Comparison of ENCODE assay signal across 5 fruit fly cellular contexts in the genomic region with DNA sequence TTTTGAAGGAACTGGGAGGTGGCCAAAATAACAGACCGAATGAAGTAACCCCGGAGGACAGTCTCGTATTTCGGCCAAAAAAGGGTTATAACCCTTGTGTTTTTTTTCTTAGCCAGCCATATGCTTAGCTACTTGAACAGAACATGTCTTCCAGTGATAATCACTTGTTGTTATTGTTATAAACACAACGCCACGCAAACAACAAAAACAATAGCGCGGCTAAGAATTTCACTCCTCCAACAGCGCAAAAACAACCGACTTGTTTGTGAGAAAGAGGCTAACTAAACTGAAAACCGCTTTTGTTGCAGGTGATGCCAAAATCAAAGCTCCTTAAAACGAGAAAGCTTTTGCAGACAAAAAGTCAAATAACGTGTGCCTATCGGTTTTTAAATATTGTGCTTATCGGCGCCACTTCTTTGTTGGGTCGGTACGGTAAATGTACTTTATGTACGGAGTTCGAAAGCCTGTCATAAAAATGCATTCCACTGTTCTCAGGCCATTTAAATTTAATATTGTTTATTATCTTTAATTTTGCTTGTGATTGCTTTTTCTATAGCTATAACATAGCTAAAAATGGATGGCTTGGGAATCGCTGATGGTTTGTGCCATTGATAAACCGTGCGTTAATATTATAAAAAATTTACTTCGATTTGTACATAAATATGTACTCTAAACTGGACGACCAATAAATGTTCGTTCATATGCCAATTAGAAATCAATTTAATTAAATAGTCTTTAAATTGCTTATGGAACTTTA.
TF ChIP-seq lines count a peak whose summit lies in the region.

A gene (minus strand): TSS at position 285 of the 757 bp plus-strand sequence.

- peak; percentile 76 for TF ChIP-seq CTCF in whole organism, embryonic (GFP tag; optimal IDR thresholded peaks at IDR 0.05; lab: Kevin White, UChicago)

TF ChIP-seq in whole organism, adult, 20 proteins besides CTCF, POLR2A, EP300 and RAD21:
- TF ChIP-seq CG14711 (tag; optimal IDR thresholded peaks at IDR 0.05; lab: Kevin White, UChicago), result no peak
- no peak for TF ChIP-seq CG7101 (tag; optimal IDR thresholded peaks at IDR 0.05; lab: Kevin White, UChicago)
- peak; percentile 21 for TF ChIP-seq tj (GFP tag; optimal IDR thresholded peaks at IDR 0.05; lab: Kevin White, UChicago)
- no peak for TF ChIP-seq CG7045 (GFP tag; optimal IDR thresholded peaks at IDR 0.05; lab: Kevin White, UChicago)
- no peak for TF ChIP-seq CG12768 (GFP tag; optimal IDR thresholded peaks at IDR 0.05; lab: Kevin White, UChicago)
- TF ChIP-seq toe (GFP tag; optimal IDR thresholded peaks at IDR 0.05; lab: Kevin White, UChicago), result peak; percentile 3

TF ChIP-seq in whole organism, embryonic, 481 proteins besides CTCF, POLR2A, EP300 and RAD21 (continues in another document):
- TF ChIP-seq Bgb (GFP tag; IDR thresholded peaks at IDR 0.05; lab: Robert Waterston, UW; ENCODE audit: partially characterized antibody), result peak; percentile 60
- no peak for TF ChIP-seq CG12236 (GFP tag; optimal IDR thresholded peaks at IDR 0.05; lab: Kevin White, UChicago)
- no peak for TF ChIP-seq CG11247 (GFP tag; IDR thresholded peaks at IDR 0.05; lab: Robert Waterston, UW)
- TF ChIP-seq H2.0 (GFP tag; IDR thresholded peaks at IDR 0.05; lab: Robert Waterston, UW), result no peak
- no peak for TF ChIP-seq zf30C (GFP tag; optimal IDR thresholded peaks at IDR 0.05; lab: Kevin White, UChicago)
- no peak for TF ChIP-seq HmgD (GFP tag; optimal IDR thresholded peaks at IDR 0.05; lab: Kevin White, UChicago)
- TF ChIP-seq CG6175 (GFP tag; IDR thresholded peaks at IDR 0.05; lab: Robert Waterston, UW), result no peak
- no peak for TF ChIP-seq Hsf (GFP tag; optimal IDR thresholded peaks at IDR 0.05; lab: Kevin White, UChicago)
- no peak for TF ChIP-seq CG16815 (GFP tag; optimal IDR thresholded peaks at IDR 0.05; lab: Kevin White, UChicago)
- peak; percentile 22; the same call in 1 of the 2 replicates for TF ChIP-seq CG13287 (GFP tag; IDR thresholded peaks at IDR 0.05; lab: Robert Waterston, UW; ENCODE audit: partially characterized antibody)
- no peak for TF ChIP-seq CG1024 (GFP tag; IDR thresholded peaks at IDR 0.05; lab: Robert Waterston, UW)
- 0 out of 3 replicates have a peak, but pooled peaks have one; percentile 26 for TF ChIP-seq ken (GFP tag; IDR thresholded peaks at IDR 0.05; lab: Robert Waterston, UW)
- no peak for TF ChIP-seq ab (GFP tag; optimal IDR thresholded peaks at IDR 0.05; lab: Kevin White, UChicago)
- TF ChIP-seq Ssrp (tag; optimal IDR thresholded peaks at IDR 0.05; lab: Kevin White, UChicago), result no peak
- TF ChIP-seq GATAe (GFP tag; conservative IDR thresholded peaks at IDR 0.05; lab: Robert Waterston, UW), result no peak
- TF ChIP-seq CG34376 (GFP tag; optimal IDR thresholded peaks at IDR 0.05; lab: Kevin White, UChicago), result no peak
- no peak for TF ChIP-seq CG3847 (GFP tag; IDR thresholded peaks at IDR 0.05; lab: Robert Waterston, UW)
- no peak for TF ChIP-seq pfk (GFP tag; optimal IDR thresholded peaks at IDR 0.05; lab: Kevin White, UChicago)

TF ChIP-seq in whole organism, prepupa, 60 proteins besides CTCF, POLR2A, EP300 and RAD21:
- TF ChIP-seq CG6163 (GFP tag; IDR thresholded peaks at IDR 0.05; lab: Robert Waterston, UW), result peak; percentile 60; the same call in 2 of the 3 replicates
- no peak for TF ChIP-seq salr (GFP tag; optimal IDR thresholded peaks at IDR 0.05; lab: Kevin White, UChicago)
- peak; percentile 46 for TF ChIP-seq achi (GFP tag; optimal IDR thresholded peaks at IDR 0.05; lab: Kevin White, UChicago)
- TF ChIP-seq ss (GFP tag; optimal IDR thresholded peaks at IDR 0.05; lab: Kevin White, UChicago), result peak in 1 of 2 experiments; percentile 5
- peak; percentile 18 for TF ChIP-seq CG6854 (GFP tag; optimal IDR thresholded peaks at IDR 0.05; lab: Kevin White, UChicago)
- TF ChIP-seq CG8119 (GFP tag; IDR thresholded peaks at IDR 0.05; lab: Robert Waterston, UW), result no peak
- TF ChIP-seq CG15336 (GFP tag; IDR thresholded peaks at IDR 0.05; lab: Robert Waterston, UW), result peak; percentile 27; the same call in 1 of the 2 replicates
- no peak for TF ChIP-seq CG3032 (tag; optimal IDR thresholded peaks at IDR 0.05; lab: Kevin White, UChicago)
- TF ChIP-seq vri (GFP tag; optimal IDR thresholded peaks at IDR 0.05; lab: Kevin White, UChicago), result peak; percentile 18

TF ChIP-seq in whole organism, pupa, 21 proteins besides CTCF, POLR2A, EP300 and RAD21:
- TF ChIP-seq rn (GFP tag; IDR thresholded peaks at IDR 0.05; lab: Robert Waterston, UW) (no peak), CG9948 (tag; optimal IDR thresholded peaks at IDR 0.05; lab: Kevin White, UChicago) (no peak), Pif1A (GFP tag; optimal IDR thresholded peaks at IDR 0.05; lab: Kevin White, UChicago) (no peak), D1 (tag; optimal IDR thresholded peaks at IDR 0.05; lab: Kevin White, UChicago) (no peak), EcR (GFP tag; optimal IDR thresholded peaks at IDR 0.05; lab: Kevin White, UChicago) (peak; percentile 4), Ets98B (GFP tag; IDR thresholded peaks at IDR 0.05; lab: Robert Waterston, UW) (peak; percentile 20; the same call in 1 of the 2 replicates), CG4496 (GFP tag; IDR thresholded peaks at IDR 0.05; lab: Robert Waterston, UW) (peak; percentile 0; the same call in 1 of the 3 replicates)

TF ChIP-seq in whole organism, wandering third instar larva, 38 proteins besides CTCF, POLR2A, EP300 and RAD21:
- TF ChIP-seq pan (optimal IDR thresholded peaks at IDR 0.05; lab: Kevin White, UChicago) (no peak), Rel (GFP tag; optimal IDR thresholded peaks at IDR 0.05; lab: Kevin White, UChicago) (no peak), Rel (tag; optimal IDR thresholded peaks at IDR 0.05; lab: Kevin White, UChicago) (no peak), dl (GFP tag; optimal IDR thresholded peaks at IDR 0.05; lab: Kevin White, UChicago; ENCODE audit: insufficient read depth in 1 of 2, partially characterized antibody in 2 of 2) (peak in 1 of 2 experiments; percentile 41), Vsx2 (GFP tag; optimal IDR thresholded peaks at IDR 0.05; lab: Kevin White, UChicago; ENCODE audit: partially characterized antibody) (peak; percentile 43), tai (GFP tag; optimal IDR thresholded peaks at IDR 0.05; lab: Kevin White, UChicago) (no peak), fru (GFP tag; optimal IDR thresholded peaks at IDR 0.05; lab: Kevin White, UChicago) (no peak), h (GFP tag; optimal IDR thresholded peaks at IDR 0.05; lab: Kevin White, UChicago) (no peak), woc (GFP tag; optimal IDR thresholded peaks at IDR 0.05; lab: Kevin White, UChicago) (no peak), Mio (GFP tag; optimal IDR thresholded peaks at IDR 0.05; lab: Kevin White, UChicago) (no peak), HLH106 (tag; optimal IDR thresholded peaks at IDR 0.05; lab: Kevin White, UChicago) (no peak), brk (GFP tag; optimal IDR thresholded peaks at IDR 0.05; lab: Kevin White, UChicago) (no peak), dsf (GFP tag; optimal IDR thresholded peaks at IDR 0.05; lab: Kevin White, UChicago; ENCODE audit: borderline replicate concordance) (no peak), sage (GFP tag; optimal IDR thresholded peaks at IDR 0.05; lab: Kevin White, UChicago) (peak; percentile 10), lola (GFP tag; optimal IDR thresholded peaks at IDR 0.05; lab: Kevin White, UChicago) (no peak), psq (GFP tag; optimal IDR thresholded peaks at IDR 0.05; lab: Kevin White, UChicago) (no peak), Sp1 (GFP tag; optimal IDR thresholded peaks at IDR 0.05; lab: Kevin White, UChicago) (peak; percentile 11), rgr (GFP tag; optimal IDR thresholded peaks at IDR 0.05; lab: Kevin White, UChicago) (no peak), sv (GFP tag; optimal IDR thresholded peaks at IDR 0.05; lab: Kevin White, UChicago) (no peak), Dif (GFP tag; optimal IDR thresholded peaks at IDR 0.05; lab: Kevin White, UChicago; ENCODE audit: partially characterized antibody) (peak; percentile 35), Myc (optimal IDR thresholded peaks at IDR 0.05; lab: Kevin White, UChicago) (peak; percentile 92), Jra (GFP tag; optimal IDR thresholded peaks at IDR 0.05; lab: Kevin White, UChicago) (no peak), N (GFP tag; optimal IDR thresholded peaks at IDR 0.05; lab: Kevin White, UChicago) (no peak)
TF ChIP-seq in whole organism, wandering third instar larva: peak in this region for 6.
